Worm (Caenorhabditis elegans) whole organism, dauer: ENCODE results near the gene W02D7.5.

Experiments used
- unc-62 ChIP-seq: sonication (generic microtip); optimal IDR thresholded peaks from 2 replicates; lab custom pipeline; 2017; ENCODE audit warnings: missing biosample characterization, missing genetic modification reagents, missing genetic modification characterization

W02D7.5 gene

DNA sequence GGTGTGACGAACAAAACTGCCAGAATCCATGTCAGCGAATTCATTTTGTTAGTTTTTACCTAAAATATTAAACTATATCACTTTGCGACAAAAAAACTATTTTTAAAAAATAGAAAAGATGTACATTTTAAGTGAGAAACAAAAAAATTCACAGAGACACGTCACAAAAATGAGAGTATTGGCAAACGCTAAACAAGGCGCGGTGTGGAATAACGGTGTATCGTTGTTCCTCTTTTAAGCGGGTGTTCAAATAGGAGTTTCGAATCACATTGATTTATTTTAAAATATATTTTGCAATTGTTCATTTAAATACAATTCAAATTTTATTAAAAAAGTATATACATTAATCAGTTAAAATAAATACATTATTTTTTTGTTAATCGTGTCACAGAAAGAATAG lies 3.5 kb upstream of the W02D7.5 start, which contains the start of gene sel-9:
TSS of gene sel-9 (minus strand) at position 59 of the 400 bp plus-strand sequence.
- no peak for TF ChIP-seq unc-62 (GFP tag; lab: Kevin White, UChicago)

DNA sequence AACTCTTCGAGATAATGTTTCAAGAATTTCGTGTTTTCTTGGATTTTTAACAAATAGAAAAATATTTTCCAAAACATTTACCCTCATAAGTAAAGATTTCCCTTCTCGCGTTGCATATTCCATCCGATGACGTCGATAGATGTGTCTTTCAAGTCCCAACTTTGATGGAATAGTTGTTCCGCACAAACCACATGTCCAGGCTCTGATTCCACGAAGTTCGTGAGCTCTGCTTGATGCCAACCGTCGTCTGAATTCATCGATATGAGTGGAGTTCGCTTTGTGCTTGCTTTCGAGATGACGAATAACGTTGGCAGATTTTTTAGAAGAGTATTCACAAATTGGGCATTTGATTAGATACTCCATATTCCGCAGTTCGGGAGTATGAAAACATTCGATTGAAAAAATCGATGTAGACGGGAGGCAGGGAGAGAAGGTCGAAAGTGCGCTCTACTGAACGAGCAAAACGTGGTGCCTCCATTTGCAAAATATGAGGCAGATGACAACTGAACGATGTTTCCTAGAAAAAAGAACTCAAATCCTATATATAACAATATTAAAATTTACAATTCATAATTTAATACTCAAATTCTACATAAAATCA lies 2.0 kb upstream of the W02D7.5 start, which contains the start of gene W02D7.6:
TSS of gene W02D7.6 (minus strand) at position 573 of the 601 bp plus-strand sequence.
- no peak for TF ChIP-seq unc-62 (GFP tag; lab: Kevin White, UChicago)

DNA sequence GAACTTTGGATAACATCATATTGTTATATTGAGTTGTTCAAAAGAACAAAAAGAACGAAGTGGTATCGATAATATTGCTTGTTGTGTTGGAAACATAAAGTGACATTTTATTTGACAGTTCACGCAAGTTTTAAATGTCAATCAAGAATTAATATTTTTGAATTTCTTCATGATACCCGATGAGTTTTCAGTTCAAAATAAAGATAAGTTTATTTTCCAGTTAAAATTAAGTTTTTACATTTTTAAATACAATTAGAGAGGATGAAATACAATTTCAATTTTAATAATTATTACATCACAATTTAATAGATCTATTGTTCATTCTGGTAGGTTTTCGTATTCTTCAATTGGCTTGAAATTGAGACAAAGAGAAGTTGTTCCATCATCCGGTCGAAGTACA lies 1.5 kb downstream of the W02D7.5 start, which contains the start of gene W02D7.4:
TSS of gene W02D7.4 (minus strand) at position 101 of the 400 bp plus-strand sequence.
- no peak for TF ChIP-seq unc-62 (GFP tag; lab: Kevin White, UChicago)

DNA sequence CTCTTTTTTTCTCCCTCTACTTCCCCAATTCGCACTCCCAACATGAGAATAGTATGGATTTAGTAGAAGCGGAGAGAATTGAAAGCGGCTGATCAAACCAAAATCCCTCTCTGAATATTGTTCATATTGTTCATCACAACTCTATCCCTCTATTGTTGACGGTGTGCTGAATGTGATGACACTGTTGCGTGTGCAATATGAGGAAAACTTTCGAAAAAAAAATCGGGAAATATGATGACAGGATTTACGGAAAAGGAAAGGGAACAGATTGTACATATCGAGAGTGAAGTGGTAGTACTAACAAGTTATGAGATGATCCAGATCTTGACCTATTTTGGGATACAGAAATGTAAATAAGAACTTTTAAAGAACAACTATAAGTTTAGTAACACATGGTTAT lies 3.2 kb downstream of the W02D7.5 start, which contains the start of gene smex-1:
TSS of gene smex-1 (minus strand) at position 101 of the 400 bp plus-strand sequence.
- no peak for TF ChIP-seq unc-62 (GFP tag; lab: Kevin White, UChicago)

DNA sequence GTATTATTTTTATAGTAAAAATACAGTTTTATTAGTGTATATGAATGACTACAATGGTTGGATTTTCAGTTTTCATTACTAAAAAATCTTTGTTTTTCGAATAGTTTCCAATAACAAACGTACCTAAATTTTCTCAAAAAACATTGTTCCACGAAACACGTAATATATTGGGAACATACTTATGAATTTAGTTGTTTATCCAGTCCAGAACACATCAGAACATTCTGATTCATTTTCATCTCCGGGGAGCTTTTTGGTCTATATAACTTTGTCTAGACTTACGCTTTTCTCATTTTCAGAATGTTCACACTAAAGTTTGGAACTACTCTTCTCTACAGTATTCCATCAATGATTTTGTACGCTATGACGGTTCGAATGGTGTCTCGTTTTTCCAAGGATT lies 7.3 kb downstream of the W02D7.5 start, which contains the start of gene srg-33:
TSS of gene srg-33 (plus strand) at position 301 of the 400 bp plus-strand sequence.
- TF ChIP-seq unc-62 (GFP tag; lab: Kevin White, UChicago), result no peak

DNA sequence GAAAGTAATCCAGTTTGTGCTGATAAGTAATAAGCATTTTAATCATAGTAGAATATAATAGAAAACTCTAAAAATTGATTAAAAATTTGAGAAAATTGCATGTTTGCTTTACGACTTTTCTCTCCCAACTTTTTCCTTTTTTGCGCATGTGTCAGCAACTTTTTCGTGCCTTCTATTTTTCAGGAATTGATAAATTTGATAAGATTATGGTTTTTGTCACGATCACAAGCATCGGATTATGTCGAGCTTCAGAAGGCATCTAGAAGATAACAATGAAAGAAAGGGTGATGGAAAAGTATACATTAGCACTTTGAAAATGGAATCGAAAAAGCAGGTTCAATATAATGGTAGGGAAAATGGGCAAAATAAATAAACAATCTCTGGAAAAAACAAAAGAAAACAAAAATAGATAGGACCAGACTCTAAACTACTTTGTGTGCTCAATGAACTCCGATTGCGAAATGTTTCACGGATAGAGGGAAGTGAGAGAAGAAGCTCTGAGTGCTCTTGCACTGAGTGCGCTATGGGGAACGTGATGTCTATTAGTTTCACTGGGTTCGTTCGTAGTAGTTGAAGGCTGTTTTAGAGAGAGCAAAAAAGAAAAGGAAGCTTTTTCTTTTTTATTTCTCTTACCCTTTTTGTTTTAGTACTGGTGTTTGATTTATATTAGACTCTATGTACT lies 10.8 kb downstream of the W02D7.5 start:
- no peak for TF ChIP-seq unc-62 (GFP tag; lab: Kevin White, UChicago)

DNA sequence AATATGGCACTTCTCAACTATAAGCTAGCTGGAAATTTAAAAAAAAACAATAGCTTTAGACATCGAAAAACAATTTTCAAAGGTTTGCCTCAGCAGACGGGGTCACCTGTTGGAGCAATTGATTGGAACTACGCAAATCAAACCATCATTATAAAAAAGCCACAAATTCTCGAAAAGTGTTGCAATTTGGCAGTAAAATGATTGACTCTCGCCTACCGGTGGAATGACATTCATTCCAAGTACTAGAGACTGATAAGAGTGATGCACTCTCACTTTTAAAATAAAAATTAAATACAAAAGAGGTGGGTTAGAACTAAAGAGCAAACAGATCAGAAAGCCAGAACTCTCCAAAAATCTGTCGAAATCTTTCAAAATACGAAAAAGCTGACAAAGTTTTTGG lies 13.6 kb downstream of the W02D7.5 start:
- TF ChIP-seq unc-62 (GFP tag; lab: Kevin White, UChicago), result no peak

DNA sequence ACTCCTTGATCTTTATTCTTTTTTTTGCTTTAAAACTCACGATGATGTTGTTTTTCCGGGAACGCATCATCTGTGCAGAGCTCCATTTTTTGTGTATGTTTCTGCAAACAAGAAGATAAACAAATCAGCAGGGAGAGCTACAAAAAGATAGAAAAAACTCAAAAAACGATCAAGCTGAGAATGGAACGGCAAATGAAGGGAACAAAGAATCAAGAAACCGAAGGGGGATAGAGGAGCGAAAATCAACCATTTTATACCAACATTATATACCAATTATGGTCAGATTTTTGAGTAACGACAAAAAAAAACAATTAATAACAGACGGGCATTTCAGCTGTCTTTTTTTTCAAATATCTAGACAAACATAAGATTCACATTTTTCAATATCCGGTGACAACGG lies 14.2 kb downstream of the W02D7.5 start, which contains the start of gene slc-17.5:
TSS of gene slc-17.5 (minus strand) at position 101 of the 400 bp plus-strand sequence.
- no peak for TF ChIP-seq unc-62 (GFP tag; lab: Kevin White, UChicago)

DNA sequence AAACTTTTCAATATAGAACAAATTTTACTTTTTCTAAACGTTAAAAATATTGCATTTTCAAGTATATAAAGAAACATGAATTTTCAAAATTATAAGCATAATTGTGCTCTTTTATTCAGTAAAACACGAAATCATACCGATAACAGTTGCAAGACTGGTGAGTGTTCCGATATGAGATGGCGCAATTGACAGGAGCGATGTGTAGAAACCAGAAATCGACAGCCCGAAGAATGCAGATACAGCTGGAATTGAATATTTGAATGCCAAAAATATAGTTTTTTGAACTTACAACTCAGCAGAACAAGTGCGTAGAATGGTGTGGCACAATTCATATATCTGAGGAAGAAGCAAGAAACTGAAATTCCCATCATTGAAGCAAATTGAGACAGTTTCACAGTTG lies 16.1 kb downstream of the W02D7.5 start:
- no peak for TF ChIP-seq unc-62 (GFP tag; lab: Kevin White, UChicago)

DNA sequence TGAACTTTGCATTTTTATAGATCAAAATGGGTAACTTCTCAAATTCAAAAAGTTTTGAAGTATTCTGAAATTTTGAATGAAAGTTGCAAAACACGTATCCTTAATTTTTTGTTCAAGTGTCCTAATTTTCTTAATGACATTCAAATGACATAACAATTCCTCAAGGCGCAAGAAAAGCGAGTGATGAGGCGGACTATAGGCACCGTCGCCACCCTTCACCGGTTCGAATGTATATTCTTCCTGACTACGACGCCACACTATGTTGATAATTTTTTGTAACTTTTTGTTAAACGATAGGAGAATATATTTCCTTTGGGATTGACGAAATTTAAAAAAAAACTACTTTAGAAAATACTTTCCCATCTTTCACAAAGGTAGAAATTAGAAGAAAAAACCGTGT lies 17.4 kb downstream of the W02D7.5 start:
- no peak for TF ChIP-seq unc-62 (GFP tag; lab: Kevin White, UChicago)

DNA sequence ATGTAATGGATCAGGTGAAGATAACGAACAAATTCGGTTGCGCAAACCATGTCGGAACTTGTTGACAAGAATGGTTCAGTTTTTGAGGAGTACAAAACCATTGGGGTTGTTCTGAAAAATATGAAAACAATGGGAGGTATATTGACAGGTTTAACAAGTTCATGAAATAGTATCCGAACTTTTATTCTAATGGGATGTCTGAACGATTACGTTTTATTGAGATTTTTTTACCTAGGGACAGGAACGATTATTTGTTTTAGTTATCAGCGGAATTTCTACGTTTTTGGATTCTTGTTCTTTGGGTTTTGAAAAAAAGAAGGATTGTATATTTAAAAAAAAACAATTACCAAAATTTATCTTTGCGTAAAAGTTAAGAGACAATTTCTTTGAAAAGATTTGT lies 18.3 kb downstream of the W02D7.5 start, which contains the start of gene str-135:
TSS of gene str-135 (minus strand) at position 101 of the 400 bp plus-strand sequence.
- no peak for TF ChIP-seq unc-62 (GFP tag; lab: Kevin White, UChicago)

DNA sequence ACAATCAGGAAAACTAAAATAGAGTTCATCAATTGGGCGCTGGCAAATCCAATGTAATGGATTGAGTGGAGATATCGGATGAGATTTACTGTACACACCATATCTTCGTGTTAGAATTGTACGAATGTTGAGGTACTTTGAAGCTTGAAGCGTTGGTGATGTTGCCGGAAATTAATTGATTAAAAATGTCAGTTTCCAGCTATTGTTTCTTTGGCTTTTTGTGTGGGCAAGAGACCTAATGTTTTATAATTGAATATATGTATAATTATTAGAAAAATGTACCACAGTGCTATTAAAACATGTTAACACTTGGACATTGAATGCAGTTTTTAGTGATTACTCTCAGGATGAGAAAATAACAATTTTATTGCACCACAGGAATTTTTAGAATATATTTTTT lies 20.2 kb downstream of the W02D7.5 start, which contains the start of gene str-136:
TSS of gene str-136 (minus strand) at position 101 of the 400 bp plus-strand sequence.
- no peak for TF ChIP-seq unc-62 (GFP tag; lab: Kevin White, UChicago)

DNA sequence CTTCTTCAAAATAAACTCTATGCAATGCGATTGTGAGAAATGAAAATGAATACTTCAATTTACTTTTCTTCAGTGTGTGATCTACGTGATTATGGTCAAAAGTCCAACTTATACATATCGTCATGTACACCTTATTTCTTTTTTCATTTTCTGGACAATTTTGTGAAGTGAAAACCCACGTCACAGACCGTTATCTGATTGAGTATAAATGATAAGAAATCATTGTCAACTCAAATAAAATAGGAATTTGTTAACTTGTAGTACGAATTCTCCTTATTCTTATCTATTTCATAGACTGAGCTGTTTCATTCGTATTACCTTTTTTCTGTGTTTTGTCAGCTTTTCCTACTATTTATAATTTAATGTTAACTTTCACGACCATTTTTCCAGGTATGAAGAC lies 27.0 kb downstream of the W02D7.5 start, which contains the start of gene asp-5:
TSS of gene asp-5 (plus strand) at position 391 of the 400 bp plus-strand sequence.
- TF ChIP-seq unc-62 (GFP tag; lab: Kevin White, UChicago), result no peak

DNA sequence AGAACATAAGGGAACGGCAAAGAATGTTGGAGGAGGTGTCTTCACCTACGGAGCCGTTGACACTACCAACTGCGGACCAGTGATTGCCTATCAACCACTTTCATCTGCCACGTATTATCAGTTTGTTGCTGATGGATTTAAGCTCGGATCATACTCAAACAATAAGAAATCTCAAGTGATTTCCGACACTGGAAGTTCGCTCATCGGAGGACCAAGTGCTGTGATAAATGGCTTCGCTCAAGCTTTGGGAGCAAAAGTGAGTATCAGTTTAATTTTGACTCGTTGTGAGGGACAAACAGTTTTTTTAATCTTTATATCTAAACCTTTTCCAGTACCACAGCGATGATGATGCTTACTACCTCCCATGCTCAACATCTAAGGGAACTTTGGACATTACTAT lies 27.6 kb downstream of the W02D7.5 start:
- no peak for TF ChIP-seq unc-62 (GFP tag; lab: Kevin White, UChicago)

DNA sequence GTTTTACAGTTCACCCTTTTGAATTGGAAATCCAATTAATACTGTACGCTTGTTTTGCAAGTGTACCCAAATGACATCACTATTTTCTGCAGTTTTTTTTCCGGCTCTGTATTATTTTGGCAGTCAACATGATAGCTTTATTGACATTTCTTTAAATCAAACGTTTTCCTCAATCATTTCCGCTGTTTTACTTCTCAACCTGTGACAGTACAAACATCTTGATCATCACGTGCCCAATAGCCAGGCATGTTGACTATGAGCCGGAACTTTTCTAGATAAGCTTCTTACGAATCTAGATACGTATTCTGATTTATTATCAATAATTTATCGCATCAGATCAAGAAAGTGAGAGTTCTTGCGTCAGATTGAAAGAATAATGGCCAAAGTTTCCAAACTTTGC lies 29.2 kb downstream of the W02D7.5 start:
- no peak for TF ChIP-seq unc-62 (GFP tag; lab: Kevin White, UChicago)

DNA sequence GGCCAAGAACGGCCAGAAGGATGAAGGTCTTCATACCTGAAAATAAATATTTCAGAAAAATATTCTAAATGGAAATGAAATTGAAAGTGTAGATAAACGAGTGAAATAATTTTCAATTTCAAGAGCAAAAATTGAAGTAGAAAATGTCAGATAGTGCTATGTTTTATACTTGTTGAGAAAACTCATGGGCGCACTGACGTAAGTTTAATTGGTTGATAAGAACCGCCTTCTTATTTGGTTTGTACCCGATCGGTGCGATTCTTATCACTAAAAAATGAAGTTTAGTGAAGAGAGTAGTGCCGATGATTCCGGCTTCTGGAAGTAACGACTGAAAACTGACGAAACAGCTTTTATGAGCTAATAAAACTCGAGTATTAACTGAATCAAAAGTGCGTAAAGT lies 30.1 kb downstream of the W02D7.5 start, which contains the start of the genes asp-6 and asp-12:
TSS of gene asp-6 (minus strand) at position 36 of the 400 bp plus-strand sequence.
TSS of gene asp-12 (plus strand) at position 309 of the 400 bp plus-strand sequence.
- TF ChIP-seq unc-62 (GFP tag; lab: Kevin White, UChicago), result no peak
